Fruit fly (Drosophila melanogaster): ENCODE results near the gene hep.

dm6 chrX:13112238-13112829 is 22.1 kb upstream of the hep start, which contains the start of gene Chpf:
- TF ChIP-seq CG5953 (GFP tag; IDR thresholded peaks at IDR 0.05) = no peak
- no peak for TF ChIP-seq gro (GFP tag; optimal IDR thresholded peaks at IDR 0.05)
- peak; percentile 26; the same call in 1 of the 3 replicates for TF ChIP-seq ci (GFP tag; IDR thresholded peaks at IDR 0.05)
- TF ChIP-seq CG6654 (GFP tag; optimal IDR thresholded peaks at IDR 0.05) = no peak
- TF ChIP-seq dati (GFP tag; IDR thresholded peaks at IDR 0.05) = no peak
- no peak for TF ChIP-seq fru (optimal IDR thresholded peaks at IDR 0.05)
- no peak for TF ChIP-seq CG10147 (GFP tag; optimal IDR thresholded peaks at IDR 0.05)
- no peak for TF ChIP-seq CG9876 (GFP tag; optimal IDR thresholded peaks at IDR 0.05)
- no peak for TF ChIP-seq CG18764 (GFP tag; optimal IDR thresholded peaks at IDR 0.05)
- TF ChIP-seq PHDP (tag; optimal IDR thresholded peaks at IDR 0.05) = no peak
- TF ChIP-seq tap (tag; optimal IDR thresholded peaks at IDR 0.05) = no peak
- TF ChIP-seq repo (GFP tag; optimal IDR thresholded peaks at IDR 0.05) = no peak
- TF ChIP-seq Tbp (GFP tag; optimal IDR thresholded peaks at IDR 0.05) = no peak

All from whole organism, embryonic.